Worm (Caenorhabditis elegans) whole organism, late embryonic: ENCODE results near the gene Y38E10A.8.

Experiments used
- C08G9.2 ChIP-seq: sonication (generic microtip); optimal IDR thresholded peaks from 2 replicates; lab custom pipeline; 2016; ENCODE audit warnings: mild to moderate bottlenecking, missing genetic modification characterization, moderate library complexity, missing compliant biosample characterization
- C38D4.7 ChIP-seq: fragments of 200-800 bp; sonication (Bioruptor generic); optimal IDR thresholded peaks from 2 replicates; lab custom pipeline; 2018; ENCODE audit warnings: mild to moderate bottlenecking, missing genetic modification characterization, moderate library complexity, missing compliant biosample characterization
- K02D7.2 ChIP-seq: sonication (generic microtip); optimal IDR thresholded peaks from 2 replicates; lab custom pipeline; 2017; ENCODE audit warnings: mild to moderate bottlenecking, missing genetic modification characterization, missing compliant biosample characterization
- ama-1 ChIP-seq: fragments of 150-350 bp; optimal IDR thresholded peaks from 2 replicates; lab custom pipeline; 2014
- ceh-18 ChIP-seq: sonication (generic microtip); optimal IDR thresholded peaks from 2 replicates; lab custom pipeline; 2016; ENCODE audit warnings: missing genetic modification characterization, missing compliant biosample characterization
- ceh-19 ChIP-seq: fragments of 200-800 bp; sonication (Bioruptor generic); optimal IDR thresholded peaks from 2 replicates; lab custom pipeline; 2018; ENCODE audit warnings: mild to moderate bottlenecking, missing genetic modification characterization, missing compliant biosample characterization
- ceh-2 ChIP-seq: sonication (generic microtip); optimal IDR thresholded peaks from 2 replicates; lab custom pipeline; 2016; ENCODE audit warnings: missing genotype, missing genetic modification characterization, missing compliant biosample characterization
- ceh-24 ChIP-seq: sonication (generic microtip); optimal IDR thresholded peaks from 2 replicates; lab custom pipeline; 2016; ENCODE audit warnings: mild to moderate bottlenecking, missing genetic modification characterization, missing compliant biosample characterization
- ceh-30 ChIP-seq: fragments of 150-350 bp; optimal IDR thresholded peaks from 2 replicates; lab custom pipeline; 2014; ENCODE audit warnings: missing biosample characterization, missing genetic modification characterization
- ceh-31 ChIP-seq: sonication (generic microtip); optimal IDR thresholded peaks from 2 replicates; lab custom pipeline; 2016; ENCODE audit warnings: missing genetic modification characterization, missing compliant biosample characterization
- ceh-34 ChIP-seq: sonication (generic microtip); optimal IDR thresholded peaks from 2 replicates; lab custom pipeline; 2016; ENCODE audit warnings: mild to moderate bottlenecking, missing genetic modification characterization, missing compliant biosample characterization
- ceh-6 ChIP-seq: fragments of 200-800 bp; sonication (Bioruptor generic); optimal IDR thresholded peaks from 2 replicates; lab custom pipeline; 2018; ENCODE audit warnings: mild to moderate bottlenecking, missing genetic modification characterization, missing compliant biosample characterization
- che-1 ChIP-seq: sonication (generic microtip); optimal IDR thresholded peaks from 2 replicates; lab custom pipeline; 2016; ENCODE audit warnings: mild to moderate bottlenecking, missing genetic modification characterization, missing compliant biosample characterization
- dmd-4 ChIP-seq: sonication (generic microtip); optimal IDR thresholded peaks from 2 replicates; lab custom pipeline; 2016; ENCODE audit warnings: borderline replicate concordance, missing genetic modification characterization, missing compliant biosample characterization
- elt-4 ChIP-seq: sonication (generic microtip); optimal IDR thresholded peaks from 2 replicates; lab custom pipeline; 2016; ENCODE audit warnings: missing genetic modification characterization, missing compliant biosample characterization
- fkh-6 ChIP-seq: sonication (generic microtip); optimal IDR thresholded peaks from 2 replicates; lab custom pipeline; 2016; ENCODE audit warnings: missing genetic modification characterization, missing compliant biosample characterization
- hlh-13 ChIP-seq: fragments of 200-800 bp; sonication (Bioruptor generic); optimal IDR thresholded peaks from 2 replicates; lab custom pipeline; 2018; ENCODE audit warnings: mild to moderate bottlenecking, missing genetic modification characterization, missing compliant biosample characterization
- hlh-15 ChIP-seq: sonication (generic microtip); optimal IDR thresholded peaks from 2 replicates; lab custom pipeline; 2016; ENCODE audit warnings: missing genetic modification characterization, missing compliant biosample characterization
- hlh-30 ChIP-seq: sonication (generic microtip); optimal IDR thresholded peaks from 2 replicates; lab custom pipeline; 2017; ENCODE audit warnings: antibody characterized with exemption, missing genetic modification characterization, missing compliant biosample characterization; ENCODE audit not compliant: insufficient read depth
- nhr-11 ChIP-seq: fragments of 150-350 bp; optimal IDR thresholded peaks from 2 replicates; lab custom pipeline; 2014; ENCODE audit warnings: missing biosample characterization, missing genetic modification characterization
- odd-2 ChIP-seq: sonication (generic microtip); optimal IDR thresholded peaks from 2 replicates; lab custom pipeline; 2017; ENCODE audit warnings: antibody characterized with exemption, mild to moderate bottlenecking, missing genetic modification characterization, missing compliant biosample characterization
- pag-3 ChIP-seq: sonication (generic microtip); optimal IDR thresholded peaks from 2 replicates; lab custom pipeline; 2016; ENCODE audit warnings: missing compliant biosample characterization, missing genetic modification characterization, borderline replicate concordance
- pax-1 ChIP-seq: fragments of 150-350 bp; optimal IDR thresholded peaks from 2 replicates; lab custom pipeline; 2014; ENCODE audit warnings: missing biosample characterization, missing genetic modification characterization
- pha-2 ChIP-seq: sonication (generic microtip); optimal IDR thresholded peaks from 2 replicates; lab custom pipeline; 2017; ENCODE audit warnings: mild to moderate bottlenecking, missing genetic modification characterization, missing compliant biosample characterization
- pqm-1 ChIP-seq: sonication (generic microtip); optimal IDR thresholded peaks from 2 replicates; lab custom pipeline; 2016; ENCODE audit warnings: missing genetic modification characterization, missing compliant biosample characterization
- pros-1 ChIP-seq: fragments of 150-350 bp; optimal IDR thresholded peaks from 2 replicates; lab custom pipeline; 2014; ENCODE audit warnings: missing biosample characterization, missing genetic modification reagents, missing genetic modification characterization
- ref-2 ChIP-seq: sonication (generic microtip); optimal IDR thresholded peaks from 2 replicates; lab custom pipeline; 2016; ENCODE audit warnings: missing genetic modification characterization, missing compliant biosample characterization
- rnt-1 ChIP-seq: sonication (generic microtip); optimal IDR thresholded peaks from 2 replicates; lab custom pipeline; 2016; ENCODE audit warnings: missing genetic modification characterization, missing compliant biosample characterization
- sdc-2 ChIP-seq: sonication (generic microtip); optimal IDR thresholded peaks from 2 replicates; lab custom pipeline; 2016; ENCODE audit warnings: missing genotype, missing genetic modification characterization, missing compliant biosample characterization
- sox-4 ChIP-seq: sonication (generic microtip); optimal IDR thresholded peaks from 2 replicates; lab custom pipeline; 2017; ENCODE audit warnings: mild to moderate bottlenecking, missing genetic modification characterization, inconsistent platforms, missing compliant biosample characterization
- tbx-7 ChIP-seq: sonication (generic microtip); optimal IDR thresholded peaks from 2 replicates; lab custom pipeline; 2016; ENCODE audit warnings: missing genotype, missing genetic modification characterization, missing compliant biosample characterization
- ttx-3 ChIP-seq: sonication (generic microtip); optimal IDR thresholded peaks from 2 replicates; lab custom pipeline; 2016; ENCODE audit warnings: missing genetic modification reagents, missing genetic modification characterization, missing compliant biosample characterization
- unc-3 ChIP-seq, 2 experiments: fragments of 200-800 bp in 1 of 2; sonication (Bioruptor generic) in 1 of 2; sonication (generic microtip) in 1 of 2; conservative IDR thresholded peaks in 1 of 2; optimal IDR thresholded peaks in 1 of 2; 2 replicates each; pipeline versions ENCODE4 v1.3.6 to Lab custom; 2016 to 2022; ENCODE audit warnings: missing compliant biosample characterization in 2 of 2, missing genetic modification characterization in 2 of 2, missing genetic modification reagents in 1 of 2
- unc-42 ChIP-seq: sonication (generic microtip); optimal IDR thresholded peaks from 2 replicates; lab custom pipeline; 2016; ENCODE audit warnings: missing genotype, missing genetic modification characterization, missing compliant biosample characterization
- unc-86 ChIP-seq: sonication (generic microtip); optimal IDR thresholded peaks from 2 replicates; lab custom pipeline; 2016; ENCODE audit warnings: missing genetic modification characterization, missing compliant biosample characterization
- zip-5 ChIP-seq: sonication (generic microtip); optimal IDR thresholded peaks from 2 replicates; lab custom pipeline; 2016; ENCODE audit warnings: missing genetic modification characterization, missing compliant biosample characterization

The Y38E10A.8 gene

ce11 chrII:12629387-12629786 is 22.4 kb downstream of the Y38E10A.8 start, which contains the start of gene Y38E10A.28:
Y38E10A.28 (plus strand) TSS chrII:12629687.
- TF ChIP-seq rnt-1 (tag; lab: Kevin White, UChicago) = no peak
- no peak for TF ChIP-seq sox-4
- TF ChIP-seq ttx-3 (tag; lab: Kevin White, UChicago) = no peak
- no peak for TF ChIP-seq ceh-34 (tag; lab: Kevin White, UChicago)
- TF ChIP-seq C08G9.2 (tag; lab: Kevin White, UChicago) = no peak
- no peak for TF ChIP-seq hlh-15 (tag; lab: Kevin White, UChicago)
- no peak for TF ChIP-seq pros-1
- TF ChIP-seq ref-2 (tag; lab: Kevin White, UChicago) = no peak
- TF ChIP-seq hlh-30 (tag; lab: Kevin White, UChicago) = no peak
- no peak for TF ChIP-seq fkh-6
- no peak for TF ChIP-seq unc-3 (GFP tag; conservative IDR thresholded peaks at IDR 0.05; lab: Robert Waterston, UW)
- TF ChIP-seq unc-3 (tag; optimal IDR thresholded peaks at IDR 0.05; lab: Kevin White, UChicago) = no peak
- TF ChIP-seq ceh-31 = no peak
- no peak for TF ChIP-seq che-1 (tag; lab: Kevin White, UChicago)
- no peak for TF ChIP-seq C38D4.7 (GFP tag; lab: Kevin White, UChicago)
- no peak for TF ChIP-seq unc-42 (tag; lab: Kevin White, UChicago)
- TF ChIP-seq nhr-11 (tag; lab: Kevin White, UChicago) = no peak
- no peak for TF ChIP-seq pag-3
- no peak for TF ChIP-seq zip-5 (tag; lab: Kevin White, UChicago)

- no peak for TF ChIP-seq fkh-6
- TF ChIP-seq odd-2 (tag; lab: Kevin White, UChicago) = no peak
- TF ChIP-seq hlh-30 (tag; lab: Kevin White, UChicago) = no peak
- no peak for TF ChIP-seq che-1 (tag; lab: Kevin White, UChicago)
- no peak for TF ChIP-seq ceh-2 (tag; lab: Kevin White, UChicago)
- TF ChIP-seq ceh-19 (GFP tag; lab: Kevin White, UChicago) = no peak
- TF ChIP-seq sdc-2 (tag; lab: Kevin White, UChicago) = no peak
- TF ChIP-seq hlh-13 (GFP tag; lab: Kevin White, UChicago) = no peak
- TF ChIP-seq ceh-24 = no peak
- TF ChIP-seq pha-2 (tag; lab: Kevin White, UChicago) = no peak
- no peak for TF ChIP-seq unc-42 (tag; lab: Kevin White, UChicago)
- TF ChIP-seq unc-86 = no peak
- no peak for TF ChIP-seq rnt-1 (tag; lab: Kevin White, UChicago)
- no peak for TF ChIP-seq nhr-11 (tag; lab: Kevin White, UChicago)
- no peak for TF ChIP-seq ceh-30
- no peak for TF ChIP-seq elt-4
- TF ChIP-seq ceh-31 = no peak
Measured at ce11 chrII:12630888-12631287, 23.9 kb downstream of the Y38E10A.8 start, which contains the start of gene Y38E10A.34. Y38E10A.34 (plus strand) TSS chrII:12631188.

ce11 chrII:12634749-12635318 is 27.8 kb downstream of the Y38E10A.8 start, which contains the start of gene Y38E10A.17:
Y38E10A.17 (minus strand) TSS chrII:12634799.
- TF ChIP-seq tbx-7 (tag; lab: Kevin White, UChicago) (no peak), dmd-4 (tag; lab: Kevin White, UChicago) (no peak), pros-1 (no peak), ref-2 (tag; lab: Kevin White, UChicago) (no peak), unc-42 (tag; lab: Kevin White, UChicago) (no peak), pag-3 (no peak), ceh-6 (no peak), ttx-3 (tag; lab: Kevin White, UChicago) (no peak), sdc-2 (tag; lab: Kevin White, UChicago) (no peak), nhr-11 (tag; lab: Kevin White, UChicago) (no peak), pax-1 (tag; lab: Kevin White, UChicago) (no peak), ceh-34 (tag; lab: Kevin White, UChicago) (no peak), K02D7.2 (tag; lab: Kevin White, UChicago) (no peak), ceh-24 (no peak), ceh-18 (tag; lab: Kevin White, UChicago) (no peak), ama-1 (lab: Kevin White, UChicago) (no peak), elt-4 (no peak), pqm-1 (tag; lab: Kevin White, UChicago) (no peak)
